Fruit fly (Drosophila melanogaster) whole organism, prepupa: Measurements from ENCODE around the gene CG8312.

ENCODE experiments used
- Blimp-1 ChIP-seq: fragments of 200-800 bp; sonication (Bioruptor generic); optimal IDR thresholded peaks from 3 replicates; lab custom pipeline; 2017; ENCODE audit warnings: missing biosample characterization, missing genetic modification characterization, mild to moderate bottlenecking, moderate library complexity, missing genetic modification reagents
- CG10631 ChIP-seq: fragments of 200-800 bp; sonication (Bioruptor generic); optimal IDR thresholded peaks from 2 replicates; lab custom pipeline; 2016; ENCODE audit warnings: missing biosample characterization, missing genetic modification characterization
- CG10669 ChIP-seq: fragments of 200-800 bp; sonication (Bioruptor generic); optimal IDR thresholded peaks from 3 replicates; lab custom pipeline; 2018; ENCODE audit warnings: missing biosample characterization, mild to moderate bottlenecking, missing genetic modification characterization, moderate library complexity
- CG11294 ChIP-seq: fragments of 200-800 bp; sonication (Bioruptor generic); IDR thresholded peaks from 2 replicates; pipeline ENCODE4 v1.3.6; 2022; ENCODE audit warnings: missing biosample characterization, missing genetic modification characterization
- CG11762 ChIP-seq: fragments of 200-800 bp; sonication (Bioruptor generic); optimal IDR thresholded peaks from 3 replicates; lab custom pipeline; 2016; ENCODE audit warnings: missing biosample characterization, missing genetic modification characterization; ENCODE audit not compliant: insufficient read depth
- CG11902 ChIP-seq: fragments of 200-800 bp; sonication (Bioruptor generic); optimal IDR thresholded peaks from 3 replicates; lab custom pipeline; 2016; ENCODE audit warnings: missing biosample characterization, missing genetic modification characterization
- CG15336 ChIP-seq: fragments of 200-800 bp; sonication (Bioruptor generic); IDR thresholded peaks from 2 replicates; pipeline ENCODE4 v1.3.6; 2022; ENCODE audit warnings: missing biosample characterization, missing genetic modification characterization
- CG16779 ChIP-seq: fragments of 200-800 bp; sonication (Bioruptor generic); optimal IDR thresholded peaks from 3 replicates; lab custom pipeline; 2017; ENCODE audit warnings: missing biosample characterization, mild to moderate bottlenecking, missing genetic modification characterization
- CG3032 ChIP-seq: fragments of 200-800 bp; optimal IDR thresholded peaks from 2 replicates; lab custom pipeline; 2019; ENCODE audit warnings: missing biosample characterization, mild to moderate bottlenecking, missing genetic modification characterization, moderate library complexity
- CG31627 ChIP-seq: fragments of 200-800 bp; sonication (Bioruptor generic); optimal IDR thresholded peaks from 3 replicates; lab custom pipeline; 2016; ENCODE audit warnings: missing biosample characterization, missing genetic modification characterization
- CG32006 ChIP-seq: fragments of 200-800 bp; sonication (Bioruptor generic); optimal IDR thresholded peaks from 3 replicates; lab custom pipeline; 2017; ENCODE audit warnings: missing biosample characterization, mild to moderate bottlenecking, missing genetic modification characterization
- CG34406 ChIP-seq: fragments of 200-800 bp; sonication (Bioruptor generic); optimal IDR thresholded peaks from 3 replicates; lab custom pipeline; 2016; ENCODE audit warnings: missing biosample characterization, missing genetic modification characterization
- CG4318 ChIP-seq: fragments of 200-800 bp; sonication (Bioruptor generic); optimal IDR thresholded peaks from 3 replicates; lab custom pipeline; 2017; ENCODE audit warnings: missing biosample characterization, mild to moderate bottlenecking, missing genetic modification characterization
- CG6163 ChIP-seq: fragments of 200-800 bp; sonication (Bioruptor generic); IDR thresholded peaks from 3 replicates; pipeline ENCODE4 v1.3.6; 2022; ENCODE audit warnings: missing biosample characterization, missing genetic modification characterization
- CG6276 ChIP-seq: fragments of 200-800 bp; sonication (Bioruptor generic); optimal IDR thresholded peaks from 2 replicates; lab custom pipeline; 2017; ENCODE audit warnings: missing biosample characterization, mild to moderate bottlenecking, missing genetic modification characterization
- CG6792 ChIP-seq: fragments of 200-800 bp; sonication (Bioruptor generic); optimal IDR thresholded peaks from 3 replicates; lab custom pipeline; 2016; ENCODE audit warnings: missing biosample characterization, missing genetic modification characterization
- CG6854 ChIP-seq: fragments of 200-800 bp; sonication (Bioruptor generic); optimal IDR thresholded peaks from 2 replicates; lab custom pipeline; 2017; ENCODE audit warnings: missing biosample characterization, mild to moderate bottlenecking, missing genetic modification characterization
- CG7368 ChIP-seq: fragments of 200-800 bp; sonication (Bioruptor generic); optimal IDR thresholded peaks from 3 replicates; lab custom pipeline; 2016; ENCODE audit warnings: missing biosample characterization, missing genetic modification characterization
- CG8119 ChIP-seq: fragments of 200-800 bp; sonication (Bioruptor generic); IDR thresholded peaks from 3 replicates; pipeline ENCODE4 v1.3.6; 2022; ENCODE audit warnings: missing biosample characterization, missing genetic modification characterization
- CG8632 ChIP-seq: fragments of 200-800 bp; sonication (Bioruptor generic); optimal IDR thresholded peaks from 3 replicates; lab custom pipeline; 2016; ENCODE audit warnings: missing biosample characterization, missing genetic modification characterization
- CG9139 ChIP-seq: fragments of 200-800 bp; sonication (Bioruptor generic); optimal IDR thresholded peaks from 3 replicates; lab custom pipeline; 2017; ENCODE audit warnings: missing biosample characterization, mild to moderate bottlenecking, missing genetic modification characterization
- Eip75B ChIP-seq: fragments of 200-800 bp; sonication (Bioruptor generic); optimal IDR thresholded peaks from 3 replicates; lab custom pipeline; 2016; ENCODE audit warnings: missing biosample characterization, missing genetic modification characterization
- Eip78C ChIP-seq: fragments of 200-800 bp; sonication (Bioruptor generic); peaks from one replicate; lab custom pipeline; 2016; ENCODE audit warnings: missing biosample characterization, missing genetic modification characterization
- Eip93F ChIP-seq: fragments of 200-800 bp; sonication (Bioruptor generic); optimal IDR thresholded peaks from 2 replicates; lab custom pipeline; 2016; ENCODE audit warnings: missing biosample characterization, mild to moderate bottlenecking, missing genetic modification characterization
- Ets96B ChIP-seq: fragments of 200-800 bp; optimal IDR thresholded peaks from 2 replicates; lab custom pipeline; 2019; ENCODE audit warnings: missing biosample characterization, mild to moderate bottlenecking, missing genetic modification characterization, moderate library complexity
- Gug ChIP-seq: fragments of 200-800 bp; sonication (Bioruptor generic); IDR thresholded peaks from 2 replicates; pipeline ENCODE4 v1.3.6; 2022; ENCODE audit warnings: missing biosample characterization, missing genetic modification characterization
- Hr38 ChIP-seq: sonication (Bioruptor generic); optimal IDR thresholded peaks from 2 replicates; lab custom pipeline; 2016; ENCODE audit warnings: missing biosample characterization, missing genetic modification characterization
- Hr4 ChIP-seq: fragments of 200-800 bp; sonication (Bioruptor generic); optimal IDR thresholded peaks from 3 replicates; lab custom pipeline; 2016; ENCODE audit warnings: missing biosample characterization, missing genetic modification characterization
- Lpt ChIP-seq: fragments of 200-800 bp; sonication (Bioruptor generic); optimal IDR thresholded peaks from 3 replicates; lab custom pipeline; 2016; ENCODE audit warnings: missing biosample characterization, missing genetic modification characterization
- Met ChIP-seq: fragments of 200-800 bp; sonication (Bioruptor generic); optimal IDR thresholded peaks from 3 replicates; lab custom pipeline; 2016; ENCODE audit warnings: missing biosample characterization, missing genetic modification characterization
- Sox102F ChIP-seq: fragments of 200-800 bp; sonication (Bioruptor generic); optimal IDR thresholded peaks from 2 replicates; lab custom pipeline; 2016; ENCODE audit warnings: missing biosample characterization, mild to moderate bottlenecking, missing genetic modification characterization
- Sox15 ChIP-seq: fragments of 200-800 bp; sonication (Bioruptor generic); optimal IDR thresholded peaks from 3 replicates; lab custom pipeline; 2016; ENCODE audit warnings: missing biosample characterization, missing genetic modification characterization
- achi ChIP-seq: fragments of 200-800 bp; sonication (Bioruptor generic); optimal IDR thresholded peaks from 3 replicates; lab custom pipeline; 2016; ENCODE audit warnings: missing biosample characterization, missing genetic modification characterization
- acj6 ChIP-seq: fragments of 200-800 bp; sonication (Bioruptor generic); optimal IDR thresholded peaks from 3 replicates; lab custom pipeline; 2016; ENCODE audit warnings: missing biosample characterization, missing genetic modification characterization
- eg ChIP-seq: fragments of 200-800 bp; sonication (Bioruptor generic); IDR thresholded peaks from 3 replicates; pipeline ENCODE4 v1.3.6; 2022; ENCODE audit warnings: missing biosample characterization, missing genetic modification characterization
- fd59A ChIP-seq: fragments of 200-800 bp; sonication (Bioruptor generic); optimal IDR thresholded peaks from 2 replicates; lab custom pipeline; 2017; ENCODE audit warnings: missing biosample characterization, mild to moderate bottlenecking, missing genetic modification characterization, missing genetic modification reagents
- fd85E ChIP-seq: fragments of 200-800 bp; sonication (Bioruptor generic); optimal IDR thresholded peaks from 3 replicates; lab custom pipeline; 2016; ENCODE audit warnings: missing biosample characterization, missing genetic modification characterization
- fkh ChIP-seq: fragments of 200-800 bp; sonication (Bioruptor generic); optimal IDR thresholded peaks from 3 replicates; lab custom pipeline; 2017; ENCODE audit warnings: missing biosample characterization, mild to moderate bottlenecking, missing genetic modification characterization, moderate library complexity
- lz ChIP-seq: fragments of 200-800 bp; sonication (Bioruptor generic); optimal IDR thresholded peaks from 3 replicates; lab custom pipeline; 2016; ENCODE audit warnings: missing biosample characterization, missing genetic modification characterization
- salr ChIP-seq, 2 experiments: fragments of 200-800 bp; sonication (Bioruptor generic); optimal IDR thresholded peaks; 3 replicates each; lab custom pipeline; 2016 to 2018; ENCODE audit warnings: missing biosample characterization in 2 of 2, missing genetic modification characterization in 2 of 2, mild to moderate bottlenecking in 1 of 2
- spab ChIP-seq: fragments of 200-800 bp; sonication (Bioruptor generic); optimal IDR thresholded peaks from 2 replicates; lab custom pipeline; 2017; ENCODE audit warnings: missing biosample characterization, mild to moderate bottlenecking, missing genetic modification characterization, missing genetic modification reagents
- ss ChIP-seq, 2 experiments: fragments of 200-800 bp; sonication (Bioruptor generic); optimal IDR thresholded peaks; 2 replicates in 1 of 2; 3 replicates in 1 of 2; lab custom pipeline; 2017 to 2018; ENCODE audit warnings: mild to moderate bottlenecking in 2 of 2, missing biosample characterization in 2 of 2, missing genetic modification characterization in 2 of 2, moderate library complexity in 1 of 2
- topi ChIP-seq: fragments of 200-800 bp; sonication (Bioruptor generic); optimal IDR thresholded peaks from 3 replicates; lab custom pipeline; 2016; ENCODE audit warnings: missing biosample characterization, missing genetic modification characterization
- vri ChIP-seq: fragments of 200-800 bp; sonication (Bioruptor generic); optimal IDR thresholded peaks from 3 replicates; lab custom pipeline; 2016; ENCODE audit warnings: missing biosample characterization, mild to moderate bottlenecking, missing genetic modification characterization

The CG8312 gene

dm6 chr3R:9603022-9603942 is 12.2 kb downstream of the CG8312 start:
- TF ChIP-seq ss (GFP tag; optimal IDR thresholded peaks at IDR 0.05; lab: Kevin White, UChicago): peak in 1 of 2 experiments; percentile 63
- no peak for TF ChIP-seq achi (GFP tag; lab: Kevin White, UChicago)
- TF ChIP-seq fkh: peak; percentile 67

dm6 chr3R:9604445-9605020 is 13.4 kb downstream of the CG8312 start:
- TF ChIP-seq CG6792 (GFP tag; lab: Kevin White, UChicago): no peak
- no peak for TF ChIP-seq CG32006 (GFP tag; lab: Kevin White, UChicago)
- no peak for TF ChIP-seq CG11762
- TF ChIP-seq CG31627 (GFP tag; lab: Kevin White, UChicago): no peak
- TF ChIP-seq CG10669 (GFP tag; lab: Kevin White, UChicago): no peak
- no peak for TF ChIP-seq CG6163
- TF ChIP-seq salr (GFP tag; optimal IDR thresholded peaks at IDR 0.05; lab: Kevin White, UChicago): no peak
- no peak for TF ChIP-seq acj6 (GFP tag; lab: Kevin White, UChicago)
- TF ChIP-seq Eip75B (GFP tag; lab: Kevin White, UChicago): no peak
- TF ChIP-seq fkh: no peak
- no peak for TF ChIP-seq topi (GFP tag; lab: Kevin White, UChicago)
- TF ChIP-seq Eip78C (GFP tag; lab: Kevin White, UChicago): no peak
- TF ChIP-seq CG11902: no peak
- no peak for TF ChIP-seq CG3032
- TF ChIP-seq Blimp-1 (GFP tag; lab: Kevin White, UChicago): no peak
- no peak for TF ChIP-seq fd85E
- TF ChIP-seq CG8632 (GFP tag; lab: Kevin White, UChicago): no peak
- TF ChIP-seq lz (GFP tag; lab: Kevin White, UChicago): no peak
- TF ChIP-seq vri (GFP tag; lab: Kevin White, UChicago): no peak
- no peak for TF ChIP-seq CG7368 (GFP tag; lab: Kevin White, UChicago)

- TF ChIP-seq Gug (GFP tag; lab: Robert Waterston, UW): no peak; the same call in 1 of the 2 replicates
- TF ChIP-seq Ets96B (tag; lab: Kevin White, UChicago): peak; percentile 71
- no peak for TF ChIP-seq Sox15 (GFP tag; lab: Kevin White, UChicago)
- TF ChIP-seq Eip75B (GFP tag; lab: Kevin White, UChicago): peak; percentile 65
- peak; percentile 28 to 35 for TF ChIP-seq ss (GFP tag; optimal IDR thresholded peaks at IDR 0.05; lab: Kevin White, UChicago)
- peak; percentile 54 for TF ChIP-seq CG31627 (GFP tag; lab: Kevin White, UChicago)
- peak; percentile 69 for TF ChIP-seq CG10631 (GFP tag; lab: Kevin White, UChicago)
- peak; percentile 63 for TF ChIP-seq fd59A (GFP tag; lab: Kevin White, UChicago)
- peak; percentile 43 to 48 for TF ChIP-seq salr (GFP tag; optimal IDR thresholded peaks at IDR 0.05; lab: Kevin White, UChicago)
- TF ChIP-seq CG9139 (GFP tag; lab: Kevin White, UChicago): no peak
- TF ChIP-seq CG3032: peak; percentile 63
- peak; percentile 28 for TF ChIP-seq Lpt (GFP tag; lab: Kevin White, UChicago)
- no peak for TF ChIP-seq eg (GFP tag; lab: Robert Waterston, UW)
- TF ChIP-seq CG34406: peak; percentile 14
- TF ChIP-seq lz (GFP tag; lab: Kevin White, UChicago): peak; percentile 47
- no peak for TF ChIP-seq CG6276
- TF ChIP-seq CG15336 (GFP tag; lab: Robert Waterston, UW): peak; percentile 43; the same call in 1 of the 2 replicates
- TF ChIP-seq CG32006 (GFP tag; lab: Kevin White, UChicago): peak; percentile 53
- TF ChIP-seq CG16779: peak; percentile 25
- no peak for TF ChIP-seq CG4318
- TF ChIP-seq Hr38 (GFP tag; lab: Kevin White, UChicago): no peak
- no peak for TF ChIP-seq CG11902
- TF ChIP-seq CG6854 (GFP tag; lab: Kevin White, UChicago): peak; percentile 7
- peak; percentile 39; the same call in 1 of the 3 replicates for TF ChIP-seq CG8119 (GFP tag; lab: Robert Waterston, UW)
- peak; percentile 61 for TF ChIP-seq achi (GFP tag; lab: Kevin White, UChicago)
- TF ChIP-seq CG8632 (GFP tag; lab: Kevin White, UChicago): peak; percentile 35
- TF ChIP-seq fkh: no peak
- peak; percentile 52 for TF ChIP-seq Met (GFP tag; lab: Kevin White, UChicago)
- peak; percentile 44 for TF ChIP-seq Sox102F (GFP tag; lab: Kevin White, UChicago)
- no peak for TF ChIP-seq CG11294 (GFP tag; lab: Robert Waterston, UW)
- TF ChIP-seq spab (GFP tag; lab: Kevin White, UChicago): peak; percentile 65
- peak; percentile 65; the same call in 2 of the 3 replicates for TF ChIP-seq CG6163
- TF ChIP-seq Eip93F: no peak
- no peak for TF ChIP-seq Hr4 (GFP tag; lab: Kevin White, UChicago)
Observed at dm6 chr3R:9605084-9605483, 14.0 kb downstream of the CG8312 start.
